Worm (Caenorhabditis elegans): Measurements from ENCODE around the gene C45G9.8.
A peak's percentile ranks its signal among the peaks of the same experiment; 100 is the strongest.

DNA sequence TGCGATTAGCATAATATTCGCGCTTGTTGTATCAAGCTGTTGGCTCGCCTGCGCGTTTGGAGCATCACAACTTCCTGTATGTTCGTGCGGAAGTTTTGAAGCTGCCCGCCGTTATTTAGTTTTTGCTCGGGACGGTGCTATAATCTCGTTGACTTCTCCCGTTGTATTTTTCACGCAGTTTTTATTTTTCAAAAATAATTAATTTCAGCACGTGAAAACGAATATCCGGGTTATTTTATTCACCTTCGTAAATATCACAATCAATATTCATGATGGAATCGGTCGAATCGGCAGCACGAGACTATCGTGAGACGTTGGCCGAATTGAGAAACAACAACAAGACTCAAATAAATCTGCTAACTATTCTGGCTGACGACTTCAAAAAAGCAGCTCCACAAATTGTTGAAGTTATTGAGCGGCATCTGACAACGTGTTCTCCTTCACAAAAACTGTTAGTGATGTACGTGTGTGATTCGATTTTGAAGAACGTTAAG, 28.3 kb downstream of the C45G9.8 start:
- TF ChIP-seq egl-5 (tag; optimal IDR thresholded peaks at IDR 0.05) (no peak), elt-2 (tag; optimal IDR thresholded peaks at IDR 0.05) (peak; percentile 30), nfya-1 (tag; optimal IDR thresholded peaks at IDR 0.05; ENCODE audit: insufficient read depth) (peak; percentile 12), ZK546.5 (tag; optimal IDR thresholded peaks at IDR 0.05) (no peak), fkh-10 (GFP tag; optimal IDR thresholded peaks at IDR 0.05) (no peak)
